Worm (Caenorhabditis elegans) whole organism, midembryonic: ENCODE results near the gene C16C4.1.

Experiments used
- T22C8.4 ChIP-seq: fragments of 200-800 bp; sonication (Bioruptor generic); IDR thresholded peaks from 2 replicates; pipeline ENCODE4 v1.3.6; 2022; ENCODE audit warnings: missing genetic modification characterization, missing compliant biosample characterization
- cog-1 ChIP-seq: sonication (generic microtip); optimal IDR thresholded peaks from 2 replicates; lab custom pipeline; 2016; ENCODE audit warnings: missing genetic modification characterization, missing compliant biosample characterization
- flt-1 ChIP-seq: fragments of 200-800 bp; sonication (Bioruptor generic); IDR thresholded peaks from 2 replicates; pipeline ENCODE4 v1.3.6; 2022; ENCODE audit warnings: missing genetic modification characterization, missing compliant biosample characterization
- klf-2 ChIP-seq: fragments of 200-800 bp; sonication (Bioruptor generic); conservative IDR thresholded peaks from 2 replicates; pipeline ENCODE4 v1.3.6; 2022; ENCODE audit warnings: missing genetic modification reagents, missing genetic modification characterization, missing compliant biosample characterization
- med-1 ChIP-seq: sonication (generic microtip); optimal IDR thresholded peaks from 2 replicates; lab custom pipeline; 2017; ENCODE audit warnings: missing genetic modification characterization, mild to moderate bottlenecking, missing compliant biosample characterization, antibody characterized with exemption, missing genetic modification reagents; ENCODE audit not compliant: insufficient read depth
- ref-1 ChIP-seq: fragments of 200-800 bp; sonication (Bioruptor generic); conservative IDR thresholded peaks from 2 replicates; pipeline ENCODE4 v1.3.6; 2022; ENCODE audit warnings: missing genetic modification reagents, missing genetic modification characterization, missing compliant biosample characterization
- tab-1 ChIP-seq: fragments of 200-800 bp; sonication (Bioruptor generic); IDR thresholded peaks from 2 replicates; pipeline ENCODE4 v1.3.6; 2022; ENCODE audit warnings: missing genetic modification characterization, missing compliant biosample characterization
- ztf-23 ChIP-seq: fragments of 200-800 bp; sonication (Bioruptor generic); IDR thresholded peaks from 2 replicates; pipeline ENCODE4 v1.3.6; 2022; ENCODE audit warnings: missing genetic modification reagents, missing genetic modification characterization, missing compliant biosample characterization
- ztf-29 ChIP-seq: fragments of 200-800 bp; sonication (Bioruptor generic); IDR thresholded peaks from 2 replicates; pipeline ENCODE4 v1.3.6; 2022; ENCODE audit warnings: missing genetic modification reagents, missing genetic modification characterization, missing compliant biosample characterization

DNA sequence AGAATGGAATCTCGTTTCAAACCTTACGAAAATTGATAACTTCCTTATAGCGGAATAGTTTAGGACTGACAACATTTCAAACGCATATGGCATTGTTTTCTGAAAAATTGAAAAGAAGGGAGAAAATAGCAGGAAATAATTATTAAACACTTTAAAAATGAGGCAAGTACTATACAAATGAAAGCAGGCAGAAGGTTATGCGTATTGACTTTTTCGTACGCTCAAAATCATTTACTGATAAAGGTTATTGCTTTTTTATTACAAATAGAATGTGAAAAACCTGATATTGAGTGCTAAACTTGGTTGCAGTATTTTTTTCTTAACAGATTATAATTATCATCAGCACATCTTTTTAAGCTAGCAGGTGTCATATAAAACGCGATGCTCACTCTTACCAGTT, 45.6 kb downstream of the C16C4.1 start, which contains the start of gene ZK250.13:
- TF ChIP-seq ref-1 (GFP tag; lab: Robert Waterston, UW) (no peak), flt-1 (no peak), tab-1 (no peak), cog-1 (tag; lab: Kevin White, UChicago) (no peak), klf-2 (GFP tag; lab: Robert Waterston, UW) (no peak), med-1 (GFP tag; lab: Kevin White, UChicago) (no peak), T22C8.4 (no peak), ztf-29 (no peak), ztf-23 (GFP tag; lab: Robert Waterston, UW) (no peak)
